Worm (Caenorhabditis elegans): Measurements from ENCODE around the gene ZK632.10.

DNA sequence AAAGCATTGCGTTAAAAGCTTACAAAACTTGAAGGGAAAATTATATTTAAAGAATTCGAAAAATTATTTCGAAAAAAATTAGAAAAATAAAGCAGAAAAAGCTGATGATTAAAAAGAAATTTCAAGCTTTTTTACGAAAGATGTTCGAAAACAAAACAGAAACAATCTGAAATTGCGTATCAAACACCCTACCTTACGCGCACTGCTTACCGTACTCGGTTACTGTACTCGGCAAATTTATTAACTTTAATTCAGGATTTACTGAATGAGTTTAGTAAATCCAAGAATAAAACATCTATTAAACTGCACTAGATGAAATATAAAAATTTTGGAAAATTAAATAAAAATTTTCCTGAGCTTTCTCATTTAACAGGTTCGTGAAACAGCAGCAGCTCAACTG is 34.9 kb upstream of the ZK632.10 start:
- no peak for TF ChIP-seq unc-62 (GFP tag; optimal IDR thresholded peaks at IDR 0.05)
- no peak for TF ChIP-seq tbx-8 (GFP tag; optimal IDR thresholded peaks at IDR 0.05)
- no peak for TF ChIP-seq nhr-2 (tag; optimal IDR thresholded peaks at IDR 0.05)
- no peak for TF ChIP-seq pha-4 (tag; optimal IDR thresholded peaks at IDR 0.05)
- TF ChIP-seq unc-39 (tag; optimal IDR thresholded peaks at IDR 0.05), result no peak
- TF ChIP-seq ztf-11 (tag; optimal IDR thresholded peaks at IDR 0.05), result no peak
- no peak for TF ChIP-seq elt-3 (tag; optimal IDR thresholded peaks at IDR 0.05)
- no peak for TF ChIP-seq snpc-4 (tag; optimal IDR thresholded peaks at IDR 0.05)
- TF ChIP-seq ces-1 (GFP tag; optimal IDR thresholded peaks at IDR 0.05), result no peak
- no peak for TF ChIP-seq mab-5 (tag; optimal IDR thresholded peaks at IDR 0.05)
- no peak for TF ChIP-seq nhr-237 (tag; optimal IDR thresholded peaks at IDR 0.05)
- no peak for TF ChIP-seq ceh-83 (GFP tag; optimal IDR thresholded peaks at IDR 0.05)
- TF ChIP-seq nhr-28 (tag; optimal IDR thresholded peaks at IDR 0.05), result no peak
- peak; percentile 69 for TF ChIP-seq lsy-2 (tag; optimal IDR thresholded peaks at IDR 0.05)

Measured in whole organism, mixed stage, embryonic.